Fruit fly (Drosophila melanogaster) whole organism: ENCODE results near the gene ohgt.

ENCODE experiments used
- Dll ChIP-seq: fragments of >200 bp; optimal IDR thresholded peaks from 2 replicates; lab custom pipeline; 2017
- EcR ChIP-seq, 2 experiments: fragments of >200 bp; optimal IDR thresholded peaks; 2 replicates each; lab custom pipeline; 2017; ENCODE audit warnings: missing biosample characterization in 2 of 2, missing genetic modification characterization in 2 of 2, missing genetic modification reagents in 2 of 2
- psq ChIP-seq: fragments of >200 bp; optimal IDR thresholded peaks from 2 replicates; lab custom pipeline; 2017

- no peak for TF ChIP-seq psq (lab: Kevin White, UChicago)
- no peak for TF ChIP-seq EcR (GFP tag; optimal IDR thresholded peaks at IDR 0.05; lab: Kevin White, UChicago)
- TF ChIP-seq Dll (lab: Kevin White, UChicago): no peak
Measured at dm6 chr3R:10066470-10066869, 17.5 kb downstream of the ohgt start, which contains the start of gene CG33783.
